Fruit fly (Drosophila melanogaster) whole organism, wandering third instar larva: ENCODE measurements around the gene Spn75F.

Source experiments
- CG32264 ChIP-seq: fragments of 200-800 bp; sonication (Bioruptor generic); optimal IDR thresholded peaks from 2 replicates; lab custom pipeline; 2016; ENCODE audit warnings: missing biosample characterization, missing genetic modification characterization
- CG9705 ChIP-seq: fragments of 200-800 bp; sonication (Bioruptor generic); optimal IDR thresholded peaks from 2 replicates; lab custom pipeline; 2018; ENCODE audit warnings: missing biosample characterization, mild to moderate bottlenecking, missing genetic modification characterization
- CrebA ChIP-seq: fragments of 200-800 bp; sonication (Bioruptor generic); optimal IDR thresholded peaks from 2 replicates; lab custom pipeline; 2016; ENCODE audit warnings: missing biosample characterization, mild to moderate bottlenecking, missing genetic modification characterization, borderline replicate concordance
- Dfd ChIP-seq: fragments of >200 bp; optimal IDR thresholded peaks from 2 replicates; lab custom pipeline; 2017; ENCODE audit warnings: missing biosample characterization, missing genetic modification characterization
- Dif ChIP-seq: fragments of 200-275, 200-300 bp; sonication (Bioruptor generic); optimal IDR thresholded peaks from 2 replicates; lab custom pipeline; 2018; ENCODE audit warnings: missing biosample characterization, missing genetic modification characterization; ENCODE audit not compliant: partially characterized antibody
- GATAd ChIP-seq: sonication (Bioruptor generic); optimal IDR thresholded peaks from 2 replicates; lab custom pipeline; 2016; ENCODE audit warnings: missing biosample characterization, missing genetic modification characterization
- HLH106 ChIP-seq: fragments of 200-800 bp; optimal IDR thresholded peaks from 3 replicates; lab custom pipeline; 2019; ENCODE audit warnings: missing biosample characterization, mild to moderate bottlenecking, missing genetic modification characterization, moderate library complexity
- Hnf4 ChIP-seq: fragments of 200-800 bp; sonication (Bioruptor generic); optimal IDR thresholded peaks from 2 replicates; lab custom pipeline; 2016; ENCODE audit warnings: missing biosample characterization, mild to moderate bottlenecking, missing genetic modification characterization
- Hr78 ChIP-seq: fragments of >200 bp; optimal IDR thresholded peaks from 2 replicates; lab custom pipeline; 2017; ENCODE audit warnings: missing biosample characterization, missing genetic modification characterization
- Hr83 ChIP-seq: fragments of 200-300 bp; sonication (Bioruptor generic); optimal IDR thresholded peaks from 2 replicates; lab custom pipeline; 2016; ENCODE audit warnings: missing biosample characterization, mild to moderate bottlenecking, missing genetic modification characterization, moderate library complexity; ENCODE audit not compliant: poor library complexity, severe bottlenecking
- Mio ChIP-seq: sonication (Bioruptor generic); optimal IDR thresholded peaks from 2 replicates; lab custom pipeline; 2016; ENCODE audit warnings: missing biosample characterization, missing genetic modification characterization
- Myc ChIP-seq: fragments of >200 bp; optimal IDR thresholded peaks from 2 replicates; lab custom pipeline; 2017
- N ChIP-seq: fragments of >200 bp; optimal IDR thresholded peaks from 2 replicates; lab custom pipeline; 2018; ENCODE audit warnings: missing biosample characterization, missing external identifiers, missing genetic modification characterization
- OdsH ChIP-seq: fragments of 200-800 bp; sonication (Bioruptor generic); optimal IDR thresholded peaks from 2 replicates; lab custom pipeline; 2016; ENCODE audit warnings: missing biosample characterization, mild to moderate bottlenecking, missing genetic modification characterization
- Rel ChIP-seq, 2 experiments: fragments of 200-800 bp; sonication (Bioruptor generic) in 1 of 2; optimal IDR thresholded peaks; 2 replicates in 1 of 2; 3 replicates in 1 of 2; lab custom pipeline; 2016 to 2019; ENCODE audit warnings: mild to moderate bottlenecking in 2 of 2, missing biosample characterization in 2 of 2, missing genetic modification characterization in 2 of 2, moderate library complexity in 1 of 2
- Sp1 ChIP-seq: fragments of 200-800 bp; sonication (Bioruptor generic); optimal IDR thresholded peaks from 3 replicates; lab custom pipeline; 2019; ENCODE audit warnings: missing biosample characterization, mild to moderate bottlenecking, missing genetic modification characterization, moderate library complexity
- Vsx2 ChIP-seq: fragments of 200-300, 225-300 bp; sonication (Bioruptor generic); optimal IDR thresholded peaks from 2 replicates; lab custom pipeline; 2018; ENCODE audit warnings: missing biosample characterization, missing genetic modification characterization; ENCODE audit not compliant: partially characterized antibody
- br ChIP-seq: fragments of 200-800 bp; sonication (Bioruptor generic); optimal IDR thresholded peaks from 2 replicates; lab custom pipeline; 2016; ENCODE audit warnings: missing biosample characterization, missing genetic modification characterization
- brk ChIP-seq: fragments of 200-800 bp; sonication (Bioruptor generic); optimal IDR thresholded peaks from 2 replicates; lab custom pipeline; 2016; ENCODE audit warnings: missing biosample characterization, mild to moderate bottlenecking, missing genetic modification characterization
- dl ChIP-seq, 2 experiments: fragments of 175-275, 200-275 bp in 1 of 2; fragments of 200-275 bp in 1 of 2; sonication (Bioruptor generic); optimal IDR thresholded peaks; lab custom pipeline; 2018; ENCODE audit warnings: mild to moderate bottlenecking in 2 of 2, missing biosample characterization in 2 of 2, missing genetic modification characterization in 2 of 2, moderate library complexity in 2 of 2; ENCODE audit not compliant: partially characterized antibody in 2 of 2, insufficient read depth in 1 of 2
- dmrt93B ChIP-seq: fragments of 200-800 bp; sonication (Bioruptor generic); optimal IDR thresholded peaks from 2 replicates; lab custom pipeline; 2018; ENCODE audit warnings: missing biosample characterization, mild to moderate bottlenecking, missing genetic modification characterization
- dsf ChIP-seq: sonication (Bioruptor generic); optimal IDR thresholded peaks from 2 replicates; lab custom pipeline; 2016; ENCODE audit warnings: missing biosample characterization, missing genetic modification characterization, borderline replicate concordance
- ey ChIP-seq: fragments of 200-800 bp; sonication (Bioruptor generic); optimal IDR thresholded peaks from 2 replicates; lab custom pipeline; 2016; ENCODE audit warnings: missing biosample characterization, missing genetic modification characterization
- foxo ChIP-seq, 2 experiments: fragments of 200-800 bp; sonication (Bioruptor generic); optimal IDR thresholded peaks; 2 replicates in 1 of 2; 3 replicates in 1 of 2; lab custom pipeline; 2016 to 2017; ENCODE audit warnings: missing biosample characterization in 2 of 2, missing genetic modification characterization in 2 of 2
- fru ChIP-seq: fragments of 200-800 bp; sonication (Bioruptor generic); optimal IDR thresholded peaks from 3 replicates; lab custom pipeline; 2016; ENCODE audit warnings: missing biosample characterization, mild to moderate bottlenecking, missing genetic modification characterization
- h ChIP-seq: fragments of 200-800 bp; sonication (Bioruptor generic); optimal IDR thresholded peaks from 3 replicates; lab custom pipeline; 2016; ENCODE audit warnings: missing biosample characterization, mild to moderate bottlenecking, missing genetic modification characterization
- jim ChIP-seq: fragments of 175-275, 200-325 bp; sonication (Bioruptor generic); optimal IDR thresholded peaks from 2 replicates; lab custom pipeline; 2016; ENCODE audit warnings: missing biosample characterization, mild to moderate bottlenecking, missing genetic modification characterization
- lola ChIP-seq: fragments of >200 bp; optimal IDR thresholded peaks from 2 replicates; lab custom pipeline; 2017; ENCODE audit warnings: missing biosample characterization, missing genetic modification characterization
- pan ChIP-seq: fragments of >200 bp; optimal IDR thresholded peaks from 2 replicates; lab custom pipeline; 2017
- psq ChIP-seq: fragments of 200-800 bp; sonication (Bioruptor generic); optimal IDR thresholded peaks from 3 replicates; lab custom pipeline; 2017; ENCODE audit warnings: missing biosample characterization, mild to moderate bottlenecking, missing genetic modification characterization, moderate library complexity
- rgr ChIP-seq: fragments of 200-800 bp; sonication (Bioruptor generic); optimal IDR thresholded peaks from 3 replicates; lab custom pipeline; 2016; ENCODE audit warnings: missing biosample characterization, mild to moderate bottlenecking, missing genetic modification characterization
- sage ChIP-seq: fragments of 200-800 bp; sonication (Bioruptor generic); optimal IDR thresholded peaks from 2 replicates; lab custom pipeline; 2016; ENCODE audit warnings: missing biosample characterization, mild to moderate bottlenecking, missing genetic modification characterization
- tai ChIP-seq: sonication (Bioruptor generic); optimal IDR thresholded peaks from 2 replicates; lab custom pipeline; 2016; ENCODE audit warnings: missing biosample characterization, missing genetic modification characterization
- usp ChIP-seq: fragments of >200 bp; optimal IDR thresholded peaks from 2 replicates; lab custom pipeline; 2017; ENCODE audit warnings: missing biosample characterization, missing genetic modification characterization
- woc ChIP-seq: sonication (Bioruptor generic); optimal IDR thresholded peaks from 2 replicates; lab custom pipeline; 2016; ENCODE audit warnings: missing biosample characterization, mild to moderate bottlenecking, missing genetic modification characterization

The Spn75F gene

dm6 chr3L:19174722-19175121 is 45.3 kb upstream of the Spn75F start:
- TF ChIP-seq Rel (GFP tag; optimal IDR thresholded peaks at IDR 0.05; lab: Kevin White, UChicago) (no peak), Rel (tag; optimal IDR thresholded peaks at IDR 0.05; lab: Kevin White, UChicago) (peak; percentile 86), Mio (GFP tag; lab: Kevin White, UChicago) (no peak), usp (GFP tag; lab: Kevin White, UChicago) (no peak), rgr (GFP tag; lab: Kevin White, UChicago) (no peak), ey (GFP tag; lab: Kevin White, UChicago) (no peak)

- TF ChIP-seq Hnf4 (GFP tag; lab: Kevin White, UChicago) (no peak), dmrt93B (GFP tag; lab: Kevin White, UChicago) (no peak), Mio (GFP tag; lab: Kevin White, UChicago) (no peak), Dif (GFP tag; lab: Kevin White, UChicago) (no peak), CG32264 (GFP tag; lab: Kevin White, UChicago) (no peak), jim (GFP tag; lab: Kevin White, UChicago) (no peak), tai (no peak)
Measured at dm6 chr3L:19174216-19174706, 44.8 kb upstream of the Spn75F start.

- TF ChIP-seq Myc (lab: Kevin White, UChicago) (no peak), CG32264 (GFP tag; lab: Kevin White, UChicago) (peak; percentile 46), br (GFP tag; lab: Kevin White, UChicago) (peak; percentile 83), Hr78 (GFP tag; lab: Kevin White, UChicago) (no peak), brk (peak; percentile 62), rgr (GFP tag; lab: Kevin White, UChicago) (peak; percentile 81), OdsH (GFP tag; lab: Kevin White, UChicago) (peak; percentile 80), CrebA (GFP tag; lab: Kevin White, UChicago) (peak; percentile 13), Sp1 (peak; percentile 79), N (no peak), Dif (GFP tag; lab: Kevin White, UChicago) (no peak), dmrt93B (GFP tag; lab: Kevin White, UChicago) (peak; percentile 34), pan (no peak), h (GFP tag; lab: Kevin White, UChicago) (peak; percentile 87), lola (GFP tag; lab: Kevin White, UChicago) (no peak), psq (GFP tag; lab: Kevin White, UChicago) (peak; percentile 66), tai (peak; percentile 39), Dfd (GFP tag; lab: Kevin White, UChicago) (no peak), sage (GFP tag; lab: Kevin White, UChicago) (peak; percentile 39), woc (GFP tag; lab: Kevin White, UChicago) (peak; percentile 51), fru (GFP tag; lab: Kevin White, UChicago) (peak; percentile 81), Vsx2 (GFP tag; lab: Kevin White, UChicago) (no peak), Rel (GFP tag; optimal IDR thresholded peaks at IDR 0.05; lab: Kevin White, UChicago) (peak; percentile 18), Rel (tag; optimal IDR thresholded peaks at IDR 0.05; lab: Kevin White, UChicago) (peak; percentile 12), foxo (GFP tag; optimal IDR thresholded peaks at IDR 0.05; lab: Kevin White, UChicago) (peak in 1 of 2 experiments; percentile 78), ey (GFP tag; lab: Kevin White, UChicago) (peak; percentile 83), CG9705 (GFP tag; lab: Kevin White, UChicago) (peak; percentile 28), HLH106 (peak; percentile 82), Hnf4 (GFP tag; lab: Kevin White, UChicago) (peak; percentile 72)
Measured at dm6 chr3L:19173084-19173720, 43.7 kb upstream of the Spn75F start.

dm6 chr3L:19172192-19172824 is 42.8 kb upstream of the Spn75F start:
- TF ChIP-seq CrebA (GFP tag; lab: Kevin White, UChicago) (no peak), dsf (GFP tag; lab: Kevin White, UChicago) (no peak), Myc (lab: Kevin White, UChicago) (no peak), usp (GFP tag; lab: Kevin White, UChicago) (no peak), dmrt93B (GFP tag; lab: Kevin White, UChicago) (peak; percentile 78), HLH106 (peak; percentile 83), dl (GFP tag; optimal IDR thresholded peaks at IDR 0.05; lab: Kevin White, UChicago; ENCODE audit: insufficient read depth in 1 of 2, partially characterized antibody in 2 of 2) (peak in 1 of 2 experiments; percentile 20), pan (no peak), ey (GFP tag; lab: Kevin White, UChicago) (peak; percentile 80), Vsx2 (GFP tag; lab: Kevin White, UChicago) (peak; percentile 66), Hr83 (GFP tag; lab: Kevin White, UChicago) (no peak), jim (GFP tag; lab: Kevin White, UChicago) (no peak), psq (GFP tag; lab: Kevin White, UChicago) (peak; percentile 94), Dfd (GFP tag; lab: Kevin White, UChicago) (no peak), CG9705 (GFP tag; lab: Kevin White, UChicago) (peak; percentile 34), br (GFP tag; lab: Kevin White, UChicago) (peak; percentile 73), Hnf4 (GFP tag; lab: Kevin White, UChicago) (peak; percentile 63), GATAd (GFP tag; lab: Kevin White, UChicago) (no peak), brk (peak; percentile 15), rgr (GFP tag; lab: Kevin White, UChicago) (peak; percentile 71), Dif (GFP tag; lab: Kevin White, UChicago) (peak; percentile 50), Hr78 (GFP tag; lab: Kevin White, UChicago) (no peak), sage (GFP tag; lab: Kevin White, UChicago) (peak; percentile 34), fru (GFP tag; lab: Kevin White, UChicago) (peak; percentile 81), Mio (GFP tag; lab: Kevin White, UChicago) (no peak), h (GFP tag; lab: Kevin White, UChicago) (peak; percentile 76)
